Worm (Caenorhabditis elegans) whole organism, L3 larva: ENCODE measurements around the gene R08A2.9.
"Not testable (repeated sequence)": the region's sequence is repeated elsewhere in the genome, so short reads cannot be mapped to it uniquely, and the experiment has no call there.

ENCODE experiments used
- ZK546.5 ChIP-seq: sonication (generic microtip); optimal IDR thresholded peaks from 2 replicates; lab custom pipeline; 2017; ENCODE audit warnings: missing biosample characterization, missing genetic modification characterization
- ama-1 ChIP-seq: fragments of 150-350 bp; optimal IDR thresholded peaks from 2 replicates; lab custom pipeline; 2018
- ceh-16 ChIP-seq: sonication (generic microtip); optimal IDR thresholded peaks from 2 replicates; lab custom pipeline; 2017; ENCODE audit warnings: missing biosample characterization, missing genetic modification characterization
- ceh-28 ChIP-seq: fragments of 150-350 bp; optimal IDR thresholded peaks from 2 replicates; lab custom pipeline; 2014; ENCODE audit warnings: missing biosample characterization, missing genetic modification reagents, missing genetic modification characterization
- ceh-82 ChIP-seq: fragments of 150-350 bp; optimal IDR thresholded peaks from 2 replicates; lab custom pipeline; 2014; ENCODE audit warnings: missing biosample characterization, missing genetic modification characterization
- ceh-9 ChIP-seq: sonication (generic microtip); optimal IDR thresholded peaks from 2 replicates; lab custom pipeline; 2018; ENCODE audit warnings: missing biosample characterization, missing genetic modification characterization
- daf-12 ChIP-seq: fragments of 150-350 bp; optimal IDR thresholded peaks from 2 replicates; lab custom pipeline; 2014; ENCODE audit warnings: missing biosample characterization, missing genetic modification reagents, missing genetic modification characterization
- elt-1 ChIP-seq: fragments of 150-350 bp; optimal IDR thresholded peaks from 2 replicates; lab custom pipeline; 2014; ENCODE audit warnings: missing biosample characterization, missing genetic modification characterization
- elt-3 ChIP-seq, 3 experiments: fragments of 150-350 bp in 1 of 3; sonication (generic microtip) in 2 of 3; optimal IDR thresholded peaks; 2 replicates in 2 of 3; 4 replicates in 1 of 3; lab custom pipeline; 2014 to 2017; ENCODE audit warnings: missing biosample characterization in 3 of 3, missing genetic modification characterization in 3 of 3
- fkh-2 ChIP-seq: fragments of 150-350 bp; optimal IDR thresholded peaks from 2 replicates; lab custom pipeline; 2014; ENCODE audit warnings: missing biosample characterization, missing genetic modification reagents, missing genetic modification characterization
- fos-1 ChIP-seq: fragments of 150-350 bp; optimal IDR thresholded peaks from 2 replicates; lab custom pipeline; 2014; ENCODE audit warnings: missing biosample characterization, missing genetic modification characterization
- hmg-11 ChIP-seq: sonication (generic microtip); optimal IDR thresholded peaks from 2 replicates; lab custom pipeline; 2016; ENCODE audit warnings: missing genetic modification characterization, missing compliant biosample characterization
- lsy-12 ChIP-seq: sonication (generic microtip); optimal IDR thresholded peaks from 2 replicates; lab custom pipeline; 2016; ENCODE audit warnings: mild to moderate bottlenecking, missing genetic modification characterization, missing compliant biosample characterization
- mdl-1 ChIP-seq: fragments of 150-350 bp; optimal IDR thresholded peaks from 2 replicates; lab custom pipeline; 2014; ENCODE audit warnings: missing biosample characterization, missing genetic modification characterization
- mml-1 ChIP-seq: fragments of 150-350 bp; sonication (generic microtip); optimal IDR thresholded peaks from 3 replicates; lab custom pipeline; 2014; ENCODE audit warnings: missing biosample characterization, missing genetic modification characterization
- nfya-1 ChIP-seq: sonication (generic microtip); optimal IDR thresholded peaks from 2 replicates; lab custom pipeline; 2017; ENCODE audit warnings: missing genetic modification characterization, mild to moderate bottlenecking, missing compliant biosample characterization, antibody characterized with exemption, moderate library complexity; ENCODE audit not compliant: insufficient read depth
- nhr-11 ChIP-seq: fragments of 150-350 bp; optimal IDR thresholded peaks from 2 replicates; lab custom pipeline; 2014; ENCODE audit warnings: missing biosample characterization, missing genetic modification characterization
- nhr-12 ChIP-seq: fragments of 150-350 bp; optimal IDR thresholded peaks from 2 replicates; lab custom pipeline; 2014; ENCODE audit warnings: missing biosample characterization, missing genetic modification characterization
- nhr-23 ChIP-seq: fragments of 150-350 bp; optimal IDR thresholded peaks from 2 replicates; lab custom pipeline; 2014; ENCODE audit warnings: missing biosample characterization, missing genetic modification reagents, missing genetic modification characterization
- nhr-237 ChIP-seq: fragments of 150-350 bp; optimal IDR thresholded peaks from 2 replicates; lab custom pipeline; 2014; ENCODE audit warnings: missing biosample characterization, missing genetic modification characterization
- nhr-25 ChIP-seq: sonication (generic microtip); optimal IDR thresholded peaks from 2 replicates; lab custom pipeline; 2017; ENCODE audit warnings: missing biosample characterization, missing genetic modification characterization
- nhr-28 ChIP-seq: fragments of 150-350 bp; optimal IDR thresholded peaks from 2 replicates; lab custom pipeline; 2014; ENCODE audit warnings: missing biosample characterization, missing genetic modification characterization
- nhr-43 ChIP-seq: sonication (generic microtip); optimal IDR thresholded peaks from 2 replicates; lab custom pipeline; 2016; ENCODE audit warnings: mild to moderate bottlenecking, missing genetic modification characterization, missing compliant biosample characterization; ENCODE audit not compliant: poor library complexity, severe bottlenecking
- nhr-76 ChIP-seq: fragments of 150-350 bp; sonication (generic microtip); optimal IDR thresholded peaks from 5 replicates; lab custom pipeline; 2014; ENCODE audit warnings: missing biosample characterization, missing genetic modification characterization
- nhr-77 ChIP-seq: fragments of 150-350 bp; optimal IDR thresholded peaks from 2 replicates; lab custom pipeline; 2014; ENCODE audit warnings: missing biosample characterization, missing genetic modification characterization
- pqm-1 ChIP-seq: fragments of 150-350 bp; optimal IDR thresholded peaks from 2 replicates; lab custom pipeline; 2017; ENCODE audit warnings: missing biosample characterization, missing genetic modification characterization, inconsistent platforms
- sea-2 ChIP-seq: fragments of 150-350 bp; sonication (generic microtip); optimal IDR thresholded peaks from 4 replicates; lab custom pipeline; 2014; ENCODE audit warnings: missing biosample characterization, missing genetic modification reagents, missing genetic modification characterization
- tbx-2 ChIP-seq: sonication (generic microtip); optimal IDR thresholded peaks from 2 replicates; lab custom pipeline; 2016; ENCODE audit warnings: mild to moderate bottlenecking, missing genetic modification characterization, missing compliant biosample characterization
- unc-62 ChIP-seq: fragments of 150-350 bp; sonication (generic microtip); optimal IDR thresholded peaks from 4 replicates; lab custom pipeline; 2014; ENCODE audit warnings: missing biosample characterization, missing genetic modification reagents, missing genetic modification characterization
- ztf-11 ChIP-seq: fragments of 150-350 bp; optimal IDR thresholded peaks from 2 replicates; lab custom pipeline; 2014; ENCODE audit warnings: missing biosample characterization, missing genetic modification characterization

R08A2.9 gene

DNA sequence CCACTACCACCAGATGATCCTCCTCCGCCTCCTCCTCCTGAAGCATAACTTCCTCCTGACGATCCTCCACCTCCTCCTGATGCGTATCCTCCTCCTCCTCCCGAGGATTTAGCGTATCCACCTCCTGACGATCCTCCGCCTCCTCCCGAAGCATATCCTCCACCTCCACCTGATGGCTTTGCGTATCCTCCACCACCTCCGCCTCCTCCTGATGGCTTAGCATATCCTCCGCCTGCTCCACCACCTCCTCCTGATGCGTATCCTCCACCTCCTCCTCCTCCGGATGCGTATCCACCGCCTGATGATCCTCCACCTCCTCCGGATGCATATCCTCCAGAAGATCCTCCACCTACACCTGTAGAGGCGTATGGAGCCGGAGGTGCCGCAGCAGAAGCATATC is 36.8 kb downstream of the R08A2.9 start:
- TF ChIP-seq nhr-11 (no peak), hmg-11 (tag; lab: Kevin White, UChicago) (no peak), sea-2 (no peak), pqm-1 (tag; lab: Kevin White, UChicago) (no peak), ceh-28 (tag; lab: Kevin White, UChicago) (no peak), ceh-9 (tag; lab: Kevin White, UChicago) (no peak), nhr-28 (tag; lab: Kevin White, UChicago) (no peak), nhr-77 (no peak), tbx-2 (tag; lab: Kevin White, UChicago) (no peak), lsy-12 (tag; lab: Kevin White, UChicago) (no peak), mml-1 (tag; lab: Kevin White, UChicago) (no peak)

DNA sequence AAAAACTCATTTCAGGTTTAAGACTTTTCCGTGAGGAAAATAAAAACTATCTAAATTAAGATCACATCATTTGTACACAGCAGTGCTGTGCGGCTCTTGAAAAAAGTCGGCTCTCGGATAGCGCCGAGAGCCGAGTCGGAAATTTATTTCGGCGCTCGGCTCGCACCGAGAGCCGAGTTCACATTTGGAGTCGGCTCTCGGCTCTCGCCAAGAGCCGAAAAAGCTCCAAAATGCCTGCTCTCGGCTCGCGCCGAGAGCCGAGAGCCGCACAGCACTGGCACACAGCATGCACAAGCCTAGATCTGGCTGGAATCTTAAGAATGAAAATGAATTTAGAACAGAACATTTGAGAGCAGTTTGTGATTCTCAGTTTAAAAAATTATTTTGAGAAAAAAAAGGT is 38.9 kb downstream of the R08A2.9 start:
- TF ChIP-seq nhr-25 (tag; lab: Kevin White, UChicago) (no peak), elt-1 (tag; lab: Kevin White, UChicago) (no peak), lsy-12 (tag; lab: Kevin White, UChicago) (no peak), nhr-237 (tag; lab: Kevin White, UChicago) (no peak), nhr-43 (tag; lab: Kevin White, UChicago) (no peak), nhr-28 (tag; lab: Kevin White, UChicago) (no peak)

DNA sequence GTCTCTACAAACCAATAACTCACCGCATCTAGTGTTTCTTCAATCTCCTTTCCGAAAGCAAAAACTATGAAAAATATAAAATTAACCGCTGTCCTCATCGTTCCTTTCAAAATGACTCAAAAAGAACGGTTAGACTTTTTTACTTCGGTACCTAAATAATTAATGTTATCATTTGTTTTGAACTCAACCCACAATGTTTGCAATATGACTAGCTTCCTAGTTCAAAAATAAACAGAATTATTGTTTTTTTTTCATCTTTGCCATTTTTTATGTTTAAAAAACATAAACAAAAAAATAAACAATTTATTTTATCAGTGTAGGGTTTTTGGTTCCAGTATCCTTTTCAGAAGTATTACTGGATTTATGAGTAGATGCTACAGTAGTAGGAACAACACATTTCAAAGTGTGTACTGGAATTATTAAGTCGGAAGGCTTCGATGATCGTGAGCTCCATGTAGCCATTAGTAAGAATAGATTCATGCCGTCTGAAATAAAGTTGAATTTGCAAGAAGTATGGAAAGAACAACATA is 40.6 kb downstream of the R08A2.9 start, which contains the start of the genes lipl-8 and Y50E8A.22:
TSS of gene lipl-8 (minus strand) at position 101 of the 530 bp plus-strand sequence.
TSS of gene Y50E8A.22 (minus strand) at position 480 of the 530 bp plus-strand sequence.
- TF ChIP-seq elt-3 (tag; optimal IDR thresholded peaks at IDR 0.05; lab: Kevin White, UChicago) (no peak), nhr-76 (tag; lab: Kevin White, UChicago) (no peak), mml-1 (tag; lab: Kevin White, UChicago) (no peak), nhr-23 (tag; lab: Kevin White, UChicago) (no peak), tbx-2 (tag; lab: Kevin White, UChicago) (no peak), ceh-28 (tag; lab: Kevin White, UChicago) (no peak), nhr-43 (tag; lab: Kevin White, UChicago) (no peak), fos-1 (tag; lab: Kevin White, UChicago) (no peak), elt-1 (tag; lab: Kevin White, UChicago) (no peak), ceh-82 (tag; lab: Kevin White, UChicago) (no peak), ZK546.5 (tag; lab: Kevin White, UChicago) (no peak), nhr-28 (tag; lab: Kevin White, UChicago) (no peak), unc-62 (GFP tag; lab: Kevin White, UChicago) (no peak), nhr-11 (no peak), ceh-16 (tag; lab: Kevin White, UChicago) (no peak), nhr-12 (no peak), lsy-12 (tag; lab: Kevin White, UChicago) (no peak), daf-12 (tag; lab: Kevin White, UChicago) (no peak), mdl-1 (tag; lab: Kevin White, UChicago) (no peak), ama-1 (lab: Kevin White, UChicago) (no peak)

DNA sequence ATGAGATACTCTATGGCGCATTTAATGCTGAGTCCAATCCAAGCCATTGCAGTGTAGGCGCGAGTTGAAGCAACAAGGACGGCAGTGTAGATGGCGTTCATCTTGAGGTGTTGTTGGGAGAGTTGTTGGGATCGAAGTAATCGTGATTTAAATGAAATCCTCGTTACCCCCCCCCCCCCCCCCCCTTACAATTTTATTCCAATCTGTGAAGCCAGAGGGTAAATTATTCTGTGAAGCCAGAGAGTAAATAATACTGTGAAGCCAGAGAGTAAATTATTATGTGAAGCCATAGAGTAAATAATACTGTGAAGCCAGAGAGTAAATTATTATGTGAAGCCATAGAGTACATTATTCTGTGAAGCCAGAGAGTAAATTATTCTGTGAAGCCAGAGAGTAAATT is 42.3 kb downstream of the R08A2.9 start, which contains the start of gene nspa-10:
TSS of gene nspa-10 (minus strand) at position 101 of the 400 bp plus-strand sequence.
- not testable (repeated sequence) for TF ChIP-seq fkh-2 (tag; lab: Kevin White, UChicago); ztf-11 (tag; lab: Kevin White, UChicago); nfya-1
- TF ChIP-seq, all 47 proteins: peak for 0; not testable (repeated sequence) for 47
